Worm (Caenorhabditis elegans) whole organism, L4 larva: Measurements from ENCODE around the gene sfxn-1.2.

Source experiments
- F10B5.3 ChIP-seq: sonication (generic microtip); optimal IDR thresholded peaks from 2 replicates; lab custom pipeline; 2016; ENCODE audit warnings: mild to moderate bottlenecking, missing genetic modification characterization, missing compliant biosample characterization
- Y105C5A.15 ChIP-seq: fragments of 200-800 bp; sonication (Bioruptor generic); IDR thresholded peaks from 2 replicates; pipeline ENCODE4 v1.3.6; 2022; ENCODE audit warnings: missing genetic modification characterization, missing compliant biosample characterization
- Y5F2A.4 ChIP-seq: fragments of 200-800 bp; sonication (Bioruptor generic); optimal IDR thresholded peaks from 2 replicates; lab custom pipeline; 2018; ENCODE audit warnings: mild to moderate bottlenecking, missing genetic modification characterization, missing compliant biosample characterization
- Y75B8A.6 ChIP-seq: fragments of 200-800 bp; sonication (Bioruptor generic); IDR thresholded peaks from 2 replicates; pipeline ENCODE4 v1.3.6; 2022; ENCODE audit warnings: missing genetic modification reagents, missing genetic modification characterization, missing compliant biosample characterization
- ZK337.2 ChIP-seq: fragments of 200-800 bp; sonication (Bioruptor generic); IDR thresholded peaks from 2 replicates; pipeline ENCODE4 v1.3.6; 2022; ENCODE audit warnings: missing genetic modification reagents, missing genetic modification characterization, missing compliant biosample characterization
- aha-1 ChIP-seq: fragments of 150-350 bp; peaks from one replicate; lab custom pipeline; 2014; ENCODE audit warnings: missing biosample characterization, missing genetic modification characterization
- ama-1 ChIP-seq: fragments of 150-350 bp; optimal IDR thresholded peaks from 2 replicates; lab custom pipeline; 2014; ENCODE audit warnings: inconsistent platforms, mixed read lengths
- attf-4 ChIP-seq: sonication (generic microtip); optimal IDR thresholded peaks from 3 replicates; lab custom pipeline; 2017; ENCODE audit warnings: missing biosample characterization, missing genetic modification characterization
- ceh-20 ChIP-seq: fragments of 200-800 bp; sonication (Bioruptor generic); IDR thresholded peaks from 2 replicates; pipeline ENCODE4 v1.3.6; 2022; ENCODE audit warnings: missing genetic modification reagents, missing genetic modification characterization, missing compliant biosample characterization
- ceh-44 ChIP-seq: fragments of 200-800 bp; sonication (Bioruptor generic); IDR thresholded peaks from 2 replicates; pipeline ENCODE4 v1.3.6; 2022; ENCODE audit warnings: missing genetic modification reagents, missing genetic modification characterization, missing compliant biosample characterization
- ceh-62 ChIP-seq: sonication (generic microtip); optimal IDR thresholded peaks from 2 replicates; lab custom pipeline; 2017; ENCODE audit warnings: missing biosample characterization, missing genetic modification characterization
- ceh-82 ChIP-seq: sonication (generic microtip); optimal IDR thresholded peaks from 2 replicates; lab custom pipeline; 2017; ENCODE audit warnings: missing biosample characterization, missing genetic modification characterization
- ces-1 ChIP-seq: fragments of 150-350 bp; sonication (generic microtip); optimal IDR thresholded peaks from 4 replicates; lab custom pipeline; 2014; ENCODE audit warnings: missing biosample characterization, missing genetic modification reagents, missing genetic modification characterization
- ctbp-1 ChIP-seq: fragments of 200-800 bp; sonication (Bioruptor generic); IDR thresholded peaks from 2 replicates; pipeline ENCODE4 v1.3.6; 2022; ENCODE audit warnings: missing genetic modification reagents, missing genetic modification characterization, missing compliant biosample characterization
- daf-16 ChIP-seq, 3 experiments: sonication (generic microtip); optimal IDR thresholded peaks; 2 replicates each; lab custom pipeline; 2016 to 2017; ENCODE audit warnings: missing genetic modification characterization in 3 of 3, missing genetic modification reagents in 3 of 3, mild to moderate bottlenecking in 2 of 3, missing compliant biosample characterization in 2 of 3, missing biosample characterization in 1 of 3, moderate library complexity in 1 of 3
- daf-19 ChIP-seq: fragments of 200-800 bp; sonication (Bioruptor generic); conservative IDR thresholded peaks from 2 replicates; pipeline ENCODE4 v1.3.6; 2022; ENCODE audit warnings: missing genetic modification characterization, missing compliant biosample characterization
- daf-8 ChIP-seq: fragments of 200-800 bp; sonication (Bioruptor generic); IDR thresholded peaks from 2 replicates; pipeline ENCODE4 v1.3.6; 2022; ENCODE audit warnings: missing genetic modification characterization, missing compliant biosample characterization
- dpl-1 ChIP-seq: fragments of 150-350 bp; optimal IDR thresholded peaks from 2 replicates; lab custom pipeline; 2014; ENCODE audit warnings: missing biosample characterization, missing genetic modification reagents, missing genetic modification characterization
- egl-27 ChIP-seq: sonication (generic microtip); optimal IDR thresholded peaks from 3 replicates; lab custom pipeline; 2017; ENCODE audit warnings: missing biosample characterization, missing genetic modification reagents, missing genetic modification characterization
- gei-8 ChIP-seq: fragments of 200-800 bp; sonication (Bioruptor generic); optimal IDR thresholded peaks from 2 replicates; lab custom pipeline; 2018; ENCODE audit warnings: mild to moderate bottlenecking, missing genetic modification characterization, missing compliant biosample characterization
- hlh-11 ChIP-seq: fragments of 200-800 bp; sonication (Bioruptor generic); optimal IDR thresholded peaks from 2 replicates; lab custom pipeline; 2018; ENCODE audit warnings: mild to moderate bottlenecking, missing genetic modification characterization, missing compliant biosample characterization
- hlh-30 ChIP-seq: sonication (generic microtip); optimal IDR thresholded peaks from 2 replicates; lab custom pipeline; 2017; ENCODE audit warnings: antibody characterized with exemption, mild to moderate bottlenecking, missing genetic modification characterization, missing compliant biosample characterization; ENCODE audit not compliant: insufficient read depth
- lin-1 ChIP-seq: fragments of 200-800 bp; sonication (Bioruptor generic); IDR thresholded peaks from 2 replicates; pipeline ENCODE4 v1.3.6; 2022; ENCODE audit warnings: missing genetic modification reagents, missing genetic modification characterization, missing compliant biosample characterization
- lin-38 ChIP-seq: fragments of 200-800 bp; sonication (Bioruptor generic); IDR thresholded peaks from 2 replicates; pipeline ENCODE4 v1.3.6; 2022; ENCODE audit warnings: missing genetic modification reagents, missing genetic modification characterization, missing compliant biosample characterization
- lin-39 ChIP-seq: fragments of 150-350 bp; optimal IDR thresholded peaks from 2 replicates; lab custom pipeline; 2014; ENCODE audit warnings: missing biosample characterization, missing genetic modification reagents, missing genetic modification characterization
- madf-5 ChIP-seq, 2 experiments: fragments of 200-800 bp; sonication (Bioruptor generic); IDR thresholded peaks; 2 replicates each; pipeline ENCODE4 v1.3.6; 2022; ENCODE audit warnings: missing compliant biosample characterization in 2 of 2, missing genetic modification characterization in 2 of 2
- mdl-1 ChIP-seq, 2 experiments: fragments of 150-350 bp in 1 of 2; sonication (generic microtip) in 1 of 2; optimal IDR thresholded peaks; 2 replicates each; lab custom pipeline; 2014 to 2017; ENCODE audit warnings: missing biosample characterization in 2 of 2, missing genetic modification characterization in 2 of 2
- mdt-29 ChIP-seq: fragments of 200-800 bp; sonication (Bioruptor generic); IDR thresholded peaks from 2 replicates; pipeline ENCODE4 v1.3.6; 2022; ENCODE audit warnings: missing genetic modification reagents, missing genetic modification characterization, missing compliant biosample characterization
- nhr-102 ChIP-seq: sonication (generic microtip); optimal IDR thresholded peaks from 2 replicates; lab custom pipeline; 2016; ENCODE audit warnings: mild to moderate bottlenecking, missing genetic modification characterization, moderate library complexity, missing compliant biosample characterization
- nhr-28 ChIP-seq: fragments of 150-350 bp; optimal IDR thresholded peaks from 2 replicates; lab custom pipeline; 2014; ENCODE audit warnings: missing biosample characterization, missing genetic modification characterization
- nhr-42 ChIP-seq: fragments of 200-800 bp; sonication (Bioruptor generic); IDR thresholded peaks from 2 replicates; pipeline ENCODE4 v1.3.6; 2022; ENCODE audit warnings: missing genetic modification characterization, missing compliant biosample characterization
- nhr-76 ChIP-seq: fragments of 150-350 bp; optimal IDR thresholded peaks from 2 replicates; lab custom pipeline; 2014; ENCODE audit warnings: missing biosample characterization, missing genetic modification characterization
- nhr-77 ChIP-seq: fragments of 150-350 bp; optimal IDR thresholded peaks from 2 replicates; lab custom pipeline; 2014; ENCODE audit warnings: missing biosample characterization, missing genetic modification characterization
- skn-1 ChIP-seq: fragments of 150-350 bp; optimal IDR thresholded peaks from 2 replicates; lab custom pipeline; 2014; ENCODE audit warnings: missing biosample characterization, missing genetic modification characterization
- spr-3 ChIP-seq: fragments of 200-800 bp; sonication (Bioruptor generic); optimal IDR thresholded peaks from 2 replicates; lab custom pipeline; 2018; ENCODE audit warnings: mild to moderate bottlenecking, missing genetic modification characterization, missing compliant biosample characterization
- unc-39 ChIP-seq: sonication (generic microtip); optimal IDR thresholded peaks from 2 replicates; lab custom pipeline; 2017; ENCODE audit warnings: missing biosample characterization, missing genetic modification characterization
- unc-62 ChIP-seq, 3 experiments: fragments of 150-350 bp in 1 of 3; sonication (generic microtip); optimal IDR thresholded peaks in 2 of 3; peaks in 1 of 3; 1 replicate in 1 of 3; 2 replicates in 2 of 3; lab custom pipeline; 2014 to 2017; ENCODE audit warnings: missing biosample characterization in 3 of 3, missing genetic modification characterization in 3 of 3, missing genetic modification reagents in 3 of 3, missing genotype in 1 of 3
- vab-7 ChIP-seq: fragments of 200-800 bp; sonication (Bioruptor generic); IDR thresholded peaks from 2 replicates; pipeline ENCODE4 v1.3.6; 2022; ENCODE audit warnings: missing genetic modification reagents, missing genetic modification characterization, missing compliant biosample characterization
- zag-1 ChIP-seq: fragments of 150-350 bp; optimal IDR thresholded peaks from 2 replicates; lab custom pipeline; 2014; ENCODE audit warnings: missing biosample characterization, missing genetic modification characterization
- zfp-2 ChIP-seq: sonication (generic microtip); optimal IDR thresholded peaks from 2 replicates; lab custom pipeline; 2016; ENCODE audit warnings: mild to moderate bottlenecking, missing genetic modification characterization, missing compliant biosample characterization
- zfp-3 ChIP-seq: fragments of 200-800 bp; sonication (Bioruptor generic); conservative IDR thresholded peaks from 2 replicates; pipeline ENCODE4 v1.3.6; 2022; ENCODE audit warnings: missing genetic modification reagents, missing genetic modification characterization, missing compliant biosample characterization
- ztf-11 ChIP-seq: fragments of 150-350 bp; optimal IDR thresholded peaks from 2 replicates; lab custom pipeline; 2014; ENCODE audit warnings: missing biosample characterization, missing genetic modification characterization
- ztf-7 ChIP-seq: fragments of 150-350 bp; optimal IDR thresholded peaks from 2 replicates; lab custom pipeline; 2014; ENCODE audit warnings: missing biosample characterization, missing genetic modification characterization

sfxn-1.2 gene

DNA sequence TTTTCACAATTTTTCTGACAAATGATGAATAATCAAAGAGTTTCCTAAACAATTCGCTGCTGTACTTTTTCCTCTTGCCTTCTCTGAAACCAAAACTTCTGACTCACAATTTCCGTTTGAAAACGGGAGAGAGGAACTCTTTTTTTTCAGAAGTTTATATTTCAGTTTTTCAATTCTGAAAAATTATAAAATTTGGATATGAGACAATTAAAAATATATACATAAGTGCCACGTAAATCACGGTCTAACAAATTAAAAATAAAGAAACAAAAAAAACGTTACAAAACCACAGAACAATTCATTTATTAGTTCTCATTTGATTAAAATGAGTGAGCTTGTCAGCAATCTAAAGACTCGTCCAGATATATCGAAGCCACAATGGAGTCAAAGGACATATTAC is at the start of gene sfxn-1.2:
TSS of gene sfxn-1.2 (plus strand) at position 301 of the 400 bp plus-strand sequence.
- TF ChIP-seq ceh-20 (GFP tag; lab: Robert Waterston, UW) = no peak
- TF ChIP-seq aha-1 (tag; lab: Kevin White, UChicago) = peak; percentile 35

- no peak for TF ChIP-seq Y75B8A.6 (GFP tag; lab: Robert Waterston, UW)
- no peak for TF ChIP-seq egl-27
- no peak for TF ChIP-seq ctbp-1 (GFP tag; lab: Robert Waterston, UW)
- no peak for TF ChIP-seq zfp-2 (tag; lab: Kevin White, UChicago)
- TF ChIP-seq lin-1 (GFP tag; lab: Robert Waterston, UW) = no peak
- TF ChIP-seq daf-16 (GFP tag; optimal IDR thresholded peaks at IDR 0.05; lab: Kevin White, UChicago) = no peak
- TF ChIP-seq daf-16 (tag; optimal IDR thresholded peaks at IDR 0.05; lab: Kevin White, UChicago) = no peak
Observed at ce11 chrII:11140140-11140539, 45.7 kb upstream of the sfxn-1.2 start, which contains the start of gene F40F8.4. Gene F40F8.4, minus strand, starts transcription at chrII:11140240.

DNA sequence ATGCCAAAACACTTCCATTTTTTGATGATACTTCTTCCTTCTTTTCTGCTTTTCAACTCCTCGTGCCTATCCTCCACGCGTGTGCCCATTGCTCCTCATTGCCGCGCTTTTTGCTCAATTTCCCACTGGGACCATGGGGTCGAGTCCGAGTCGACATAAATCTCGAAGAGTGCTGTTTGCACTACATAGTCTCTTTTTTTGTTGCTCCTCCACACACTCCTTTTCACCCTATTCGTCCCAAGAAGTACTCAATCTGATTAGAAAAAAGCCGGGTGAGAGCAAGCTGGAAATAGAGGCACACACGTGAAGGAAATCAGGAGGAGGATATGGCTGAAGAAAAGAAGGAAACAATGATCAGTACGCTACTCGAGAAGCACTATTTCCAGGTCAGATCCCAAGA is 43.3 kb upstream of the sfxn-1.2 start, which contains the start of gene arrd-6:
TSS of gene arrd-6 (plus strand) at position 169 of the 400 bp plus-strand sequence.
- TF ChIP-seq nhr-102 = no peak
- no peak for TF ChIP-seq dpl-1 (GFP tag; lab: Kevin White, UChicago)
- peak; percentile 2 for TF ChIP-seq hlh-30
- 0 out of 2 replicates have a peak, but pooled peaks have one; percentile 34 for TF ChIP-seq vab-7 (GFP tag; lab: Robert Waterston, UW)
- TF ChIP-seq madf-5 (GFP tag; IDR thresholded peaks at IDR 0.05; lab: Robert Waterston, UW) = no peak
- peak in 1 of 2 experiments; percentile 11 for TF ChIP-seq mdl-1 (tag; optimal IDR thresholded peaks at IDR 0.05; lab: Kevin White, UChicago)
- no peak for TF ChIP-seq hlh-11 (tag; lab: Kevin White, UChicago)
- peak; percentile 56 for TF ChIP-seq aha-1 (tag; lab: Kevin White, UChicago)
- TF ChIP-seq ceh-82 (tag; lab: Kevin White, UChicago) = no peak
- TF ChIP-seq unc-62 (GFP tag; optimal IDR thresholded peaks at IDR 0.05 in 1 of 2; lab: Kevin White, UChicago) = peak in 1 of 2 experiments; percentile 98
- TF ChIP-seq unc-62 (tag; optimal IDR thresholded peaks at IDR 0.05; lab: Kevin White, UChicago) = no peak

ce11 chrII:11149866-11150685 is 35.8 kb upstream of the sfxn-1.2 start:
- TF ChIP-seq mdt-29 (GFP tag; lab: Robert Waterston, UW) (0 out of 2 replicates have a peak, but pooled peaks have one; percentile 11), nhr-76 (tag; lab: Kevin White, UChicago) (no peak), lin-39 (tag; lab: Kevin White, UChicago) (no peak), lin-38 (peak; percentile 73), gei-8 (peak; percentile 36), unc-39 (tag; lab: Kevin White, UChicago) (no peak), zfp-2 (tag; lab: Kevin White, UChicago) (no peak), attf-4 (tag; lab: Kevin White, UChicago) (no peak), ztf-11 (no peak), ZK337.2 (GFP tag; lab: Robert Waterston, UW) (no peak), F10B5.3 (tag; lab: Kevin White, UChicago) (no peak), nhr-42 (no peak), hlh-30 (no peak), nhr-77 (tag; lab: Kevin White, UChicago) (peak; percentile 98), egl-27 (no peak), ces-1 (GFP tag; lab: Kevin White, UChicago) (no peak), nhr-28 (tag; lab: Kevin White, UChicago) (no peak), zag-1 (no peak), ceh-44 (GFP tag; lab: Robert Waterston, UW) (no peak), spr-3 (no peak), daf-19 (GFP tag; lab: Robert Waterston, UW) (no peak), Y105C5A.15 (GFP tag; lab: Robert Waterston, UW) (peak; percentile 73; the same call in 1 of the 2 replicates), zfp-3 (GFP tag; lab: Robert Waterston, UW) (peak; percentile 89; the same call in 1 of the 2 replicates), hlh-11 (tag; lab: Kevin White, UChicago) (peak; percentile 66), ztf-7 (tag; lab: Kevin White, UChicago) (no peak), ama-1 (lab: Kevin White, UChicago) (no peak), skn-1 (tag; lab: Kevin White, UChicago) (no peak), Y5F2A.4 (GFP tag; lab: Kevin White, UChicago) (no peak), daf-8 (GFP tag; lab: Robert Waterston, UW) (0 out of 2 replicates have a peak, but pooled peaks have one; percentile 65), mdl-1 (tag; optimal IDR thresholded peaks at IDR 0.05; lab: Kevin White, UChicago) (no peak), ceh-62 (tag; lab: Kevin White, UChicago) (no peak)
